Fruit fly (Drosophila melanogaster): ENCODE data around the gene cas.

cas gene

dm6 chr3R:5685269-5686048 lies 31.1 kb downstream of the cas start, which contains the start of the genes Rab23 and plx (continued):
- TF ChIP-seq croc (GFP tag; conservative IDR thresholded peaks at IDR 0.05), result no peak
- no peak for TF ChIP-seq CG3838 (GFP tag; optimal IDR thresholded peaks at IDR 0.05)
- TF ChIP-seq Dip2 (GFP tag; IDR thresholded peaks at IDR 0.05), result no peak
- no peak; the same call in 2 of the 3 replicates for TF ChIP-seq zfh1 (GFP tag; IDR thresholded peaks at IDR 0.05)
- no peak for TF ChIP-seq TFAM (GFP tag; optimal IDR thresholded peaks at IDR 0.05)
- TF ChIP-seq yki (optimal IDR thresholded peaks at IDR 0.05), result no peak
- no peak; the same call in 1 of the 2 replicates for TF ChIP-seq lmd (GFP tag; IDR thresholded peaks at IDR 0.05)
- TF ChIP-seq lola (GFP tag; optimal IDR thresholded peaks at IDR 0.05), result no peak
- TF ChIP-seq peb (GFP tag; IDR thresholded peaks at IDR 0.05), result no peak
- no peak for TF ChIP-seq p53 (GFP tag; optimal IDR thresholded peaks at IDR 0.05)
- peak; percentile 16; the same call in 1 of the 2 replicates for TF ChIP-seq seq (GFP tag; IDR thresholded peaks at IDR 0.05)
- no peak for TF ChIP-seq PHDP (tag; optimal IDR thresholded peaks at IDR 0.05)
- no peak for TF ChIP-seq otp (GFP tag; IDR thresholded peaks at IDR 0.05)
- no peak for TF ChIP-seq Sox100B (GFP tag; optimal IDR thresholded peaks at IDR 0.05)
- TF ChIP-seq crol (GFP tag; IDR thresholded peaks at IDR 0.05), result no peak
- no peak for TF ChIP-seq tx (GFP tag; optimal IDR thresholded peaks at IDR 0.05)
- TF ChIP-seq esg (GFP tag; conservative IDR thresholded peaks at IDR 0.05), result no peak
- TF ChIP-seq CG42726 (GFP tag; IDR thresholded peaks at IDR 0.05; ENCODE audit: partially characterized antibody), result peak; percentile 27; the same call in 1 of the 2 replicates
- no peak; the same call in 2 of the 3 replicates for TF ChIP-seq row (GFP tag; IDR thresholded peaks at IDR 0.05)
- no peak for TF ChIP-seq repo (GFP tag; optimal IDR thresholded peaks at IDR 0.05)
- no peak for TF ChIP-seq CG4820 (GFP tag; optimal IDR thresholded peaks at IDR 0.05)
- no peak for TF ChIP-seq ara (GFP tag; IDR thresholded peaks at IDR 0.05)
- no peak for TF ChIP-seq maf-S (GFP tag; optimal IDR thresholded peaks at IDR 0.05)
- no peak for TF ChIP-seq Dip3 (GFP tag; optimal IDR thresholded peaks at IDR 0.05)
- no peak for TF ChIP-seq CG8944 (GFP tag; optimal IDR thresholded peaks at IDR 0.05)
- no peak for TF ChIP-seq Lim3 (GFP tag; IDR thresholded peaks at IDR 0.05)
- no peak for TF ChIP-seq lbe (GFP tag; optimal IDR thresholded peaks at IDR 0.05)
- TF ChIP-seq pan (optimal IDR thresholded peaks at IDR 0.05), result no peak
- no peak for TF ChIP-seq pan (GFP tag; optimal IDR thresholded peaks at IDR 0.05 in 1 of 2, IDR thresholded peaks at IDR 0.05 in 1 of 2)
- no peak for TF ChIP-seq CG10209 (GFP tag; optimal IDR thresholded peaks at IDR 0.05)
- no peak for TF ChIP-seq ac (GFP tag; optimal IDR thresholded peaks at IDR 0.05)
- TF ChIP-seq Side (GFP tag; optimal IDR thresholded peaks at IDR 0.05), result no peak
- no peak for TF ChIP-seq Dek (tag; optimal IDR thresholded peaks at IDR 0.05)
- no peak for TF ChIP-seq pita (GFP tag; optimal IDR thresholded peaks at IDR 0.05)
- peak; percentile 38; the same call in 2 of the 3 replicates for TF ChIP-seq ci (GFP tag; IDR thresholded peaks at IDR 0.05)
- TF ChIP-seq CG17328 (GFP tag; IDR thresholded peaks at IDR 0.05), result 0 out of 2 replicates have a peak, but pooled peaks have one; percentile 5
- TF ChIP-seq vnd (GFP tag; IDR thresholded peaks at IDR 0.05; ENCODE audit: partially characterized antibody), result no peak
- peak; percentile 26 for TF ChIP-seq vfl (GFP tag; optimal IDR thresholded peaks at IDR 0.05)
- TF ChIP-seq ato (GFP tag; IDR thresholded peaks at IDR 0.05; ENCODE audit: partially characterized antibody), result 0 out of 2 replicates have a peak, but pooled peaks have one; percentile 26
- TF ChIP-seq CG9727 (GFP tag; optimal IDR thresholded peaks at IDR 0.05), result peak; percentile 4
- TF ChIP-seq en (GFP tag; optimal IDR thresholded peaks at IDR 0.05), result no peak
- no peak for TF ChIP-seq disco-r (GFP tag; optimal IDR thresholded peaks at IDR 0.05)
- TF ChIP-seq CG6254 (GFP tag; optimal IDR thresholded peaks at IDR 0.05), result no peak
- peak; percentile 36 for TF ChIP-seq gro (GFP tag; optimal IDR thresholded peaks at IDR 0.05)
- peak; percentile 39 for TF ChIP-seq Elba2 (GFP tag; optimal IDR thresholded peaks at IDR 0.05)
- TF ChIP-seq inv (GFP tag; IDR thresholded peaks at IDR 0.05; ENCODE audit: partially characterized antibody), result no peak
- TF ChIP-seq fd96Cb (tag; optimal IDR thresholded peaks at IDR 0.05), result no peak
- TF ChIP-seq wor (GFP tag; IDR thresholded peaks at IDR 0.05), result no peak
- TF ChIP-seq Atf3 (GFP tag; optimal IDR thresholded peaks at IDR 0.05), result no peak
- no peak for TF ChIP-seq hkb (optimal IDR thresholded peaks at IDR 0.05)
- peak; percentile 29; the same call in 1 of the 2 replicates for TF ChIP-seq hkb (GFP tag; IDR thresholded peaks at IDR 0.05)

Data from whole organism, embryonic.